Worm (Caenorhabditis elegans) whole organism, L4/young adult: ENCODE data around the gene Y39B6A.37.

ENCODE experiments used
- W03F9.2 ChIP-seq: fragments of 150-350 bp; optimal IDR thresholded peaks from 2 replicates; lab custom pipeline; 2014; ENCODE audit warnings: missing biosample characterization, missing genetic modification characterization
- dao-5 ChIP-seq: sonication (generic microtip); optimal IDR thresholded peaks from 2 replicates; lab custom pipeline; 2016; ENCODE audit warnings: missing genotype, missing genetic modification characterization, moderate library complexity, missing compliant biosample characterization
- him-1 ChIP-seq: sonication (generic microtip); optimal IDR thresholded peaks from 2 replicates; lab custom pipeline; 2016; ENCODE audit warnings: missing genotype, missing genetic modification reagents, missing genetic modification characterization, missing compliant biosample characterization

DNA sequence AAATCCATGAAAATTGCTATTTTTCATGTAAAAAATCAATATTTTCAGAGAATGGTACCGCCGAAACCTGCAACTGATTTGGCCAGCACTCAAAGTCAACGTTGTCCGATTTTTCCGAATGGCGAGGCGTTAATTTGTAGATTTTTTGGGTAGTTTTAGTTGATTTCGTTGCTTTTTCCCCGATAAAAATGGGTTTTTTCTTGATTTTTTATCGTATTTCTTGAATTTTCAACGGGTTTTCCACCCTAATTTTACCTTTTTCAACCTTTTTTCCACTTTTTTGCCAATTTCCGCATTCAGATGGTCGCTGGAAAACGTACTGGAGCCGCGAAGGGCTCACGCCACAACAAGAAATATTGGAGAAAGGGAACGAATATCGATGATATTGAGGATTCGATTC lies 11.0 kb downstream of the Y39B6A.37 start, which contains the start of gene Y39B6A.33:
- no peak for TF ChIP-seq W03F9.2 (tag; lab: Kevin White, UChicago)
- TF ChIP-seq him-1 (tag; lab: Kevin White, UChicago): no peak
- no peak for TF ChIP-seq dao-5 (tag; lab: Kevin White, UChicago)
